Fruit fly (Drosophila melanogaster) whole organism, embryonic: ENCODE results near the gene CG31125.

Experiments used
- Adf1 ChIP-seq: fragments of 200-800 bp; sonication (Bioruptor generic); IDR thresholded peaks from 2 replicates; pipeline ENCODE4 v1.3.6; 2022; ENCODE audit warnings: missing biosample characterization, missing genetic modification characterization
- Antp ChIP-seq: fragments of 200-800 bp; sonication (Bioruptor generic); optimal IDR thresholded peaks from 3 replicates; lab custom pipeline; 2016; ENCODE audit warnings: missing biosample characterization, missing genetic modification characterization
- Asciz ChIP-seq: fragments of 200-800 bp; sonication (Bioruptor generic); optimal IDR thresholded peaks from 2 replicates; lab custom pipeline; 2017; ENCODE audit warnings: missing biosample characterization, mild to moderate bottlenecking, missing genetic modification characterization, missing genetic modification reagents
- CG10267 ChIP-seq: fragments of 200-800 bp; sonication (Bioruptor generic); optimal IDR thresholded peaks from 2 replicates; lab custom pipeline; 2018; ENCODE audit warnings: missing biosample characterization, mild to moderate bottlenecking, missing genetic modification characterization, moderate library complexity
- CG10431 ChIP-seq: fragments of 200-800 bp; sonication (Bioruptor generic); optimal IDR thresholded peaks from 3 replicates; lab custom pipeline; 2018; ENCODE audit warnings: missing biosample characterization, mild to moderate bottlenecking, missing genetic modification characterization
- CG12942 ChIP-seq: fragments of 200-800 bp; sonication (Bioruptor generic); optimal IDR thresholded peaks from 3 replicates; lab custom pipeline; 2016; ENCODE audit warnings: missing biosample characterization, missing genetic modification characterization
- CG13296 ChIP-seq: fragments of 200-800 bp; sonication (Bioruptor generic); optimal IDR thresholded peaks from 3 replicates; lab custom pipeline; 2018; ENCODE audit warnings: missing biosample characterization, mild to moderate bottlenecking, missing genetic modification characterization
- CG14014 ChIP-seq: fragments of 200-800 bp; sonication (Bioruptor generic); IDR thresholded peaks from 2 replicates; pipeline ENCODE4 v1.3.6; 2022; ENCODE audit warnings: missing biosample characterization, missing genetic modification characterization
- CG15696 ChIP-seq: fragments of 200-800 bp; sonication (Bioruptor generic); optimal IDR thresholded peaks from 2 replicates; lab custom pipeline; 2019; ENCODE audit warnings: missing biosample characterization, mild to moderate bottlenecking, missing genetic modification characterization, moderate library complexity
- CG17359 ChIP-seq: fragments of 200-800 bp; sonication (Bioruptor generic); optimal IDR thresholded peaks from 3 replicates; lab custom pipeline; 2018; ENCODE audit warnings: missing biosample characterization, mild to moderate bottlenecking, missing genetic modification characterization, moderate library complexity
- CG17829 ChIP-seq: fragments of 200-800 bp; optimal IDR thresholded peaks from 2 replicates; lab custom pipeline; 2019; ENCODE audit warnings: missing biosample characterization, mild to moderate bottlenecking, missing genetic modification characterization, moderate library complexity
- CG34224 ChIP-seq: fragments of 200-800 bp; sonication (Bioruptor generic); IDR thresholded peaks from 3 replicates; pipeline ENCODE4 v1.3.6; 2022; ENCODE audit warnings: missing biosample characterization, missing genetic modification characterization; ENCODE audit not compliant: partially characterized antibody
- CG3726 ChIP-seq: fragments of 200-800 bp; sonication (Bioruptor generic); IDR thresholded peaks from 3 replicates; pipeline ENCODE4, ENCODE4 v1.3.6; 2022; ENCODE audit warnings: missing biosample characterization, missing genetic modification characterization
- CG7745 ChIP-seq: fragments of 200-800 bp; sonication (Bioruptor generic); optimal IDR thresholded peaks from 2 replicates; lab custom pipeline; 2018; ENCODE audit warnings: missing biosample characterization, mild to moderate bottlenecking, missing genetic modification characterization, moderate library complexity
- CG7987 ChIP-seq: fragments of 200-800 bp; sonication (Bioruptor generic); optimal IDR thresholded peaks from 2 replicates; lab custom pipeline; 2018; ENCODE audit warnings: missing biosample characterization, mild to moderate bottlenecking, missing genetic modification characterization, moderate library complexity
- CG9932 ChIP-seq: fragments of 200-800 bp; sonication (Bioruptor generic); IDR thresholded peaks from 2 replicates; pipeline ENCODE4 v1.3.6; 2022; ENCODE audit warnings: missing biosample characterization, missing genetic modification characterization
- CkIIα-i1 ChIP-seq: fragments of 200-800 bp; sonication (Bioruptor generic); IDR thresholded peaks from 2 replicates; pipeline ENCODE4 v1.3.6; 2022; ENCODE audit warnings: missing biosample characterization, missing genetic modification characterization
- D ChIP-seq, 2 experiments: fragments of 200-800 bp in 1 of 2; fragments of >200 bp in 1 of 2; sonication (Bioruptor generic) in 1 of 2; optimal IDR thresholded peaks; 2 replicates in 1 of 2; 3 replicates in 1 of 2; lab custom pipeline; 2017; ENCODE audit warnings: mild to moderate bottlenecking in 1 of 2, missing biosample characterization in 1 of 2, missing genetic modification characterization in 1 of 2, missing genetic modification reagents in 1 of 2
- D19B ChIP-seq: fragments of 200-800 bp; sonication (Bioruptor generic); optimal IDR thresholded peaks from 2 replicates; lab custom pipeline; 2017; ENCODE audit warnings: missing biosample characterization, mild to moderate bottlenecking, missing genetic modification characterization
- Dad ChIP-seq: fragments of 200-800 bp; sonication (Bioruptor generic); optimal IDR thresholded peaks from 3 replicates; lab custom pipeline; 2016; ENCODE audit warnings: missing biosample characterization, missing genetic modification characterization
- Deaf1 ChIP-seq: fragments of 200-800 bp; optimal IDR thresholded peaks from 3 replicates; lab custom pipeline; 2019; ENCODE audit warnings: missing biosample characterization, mild to moderate bottlenecking, missing genetic modification characterization, moderate library complexity
- Elba2 ChIP-seq: fragments of 200-800 bp; sonication (Bioruptor generic); optimal IDR thresholded peaks from 3 replicates; lab custom pipeline; 2016; ENCODE audit warnings: missing biosample characterization, missing genetic modification characterization
- HmgD ChIP-seq: fragments of 200-800 bp; sonication (Bioruptor generic); optimal IDR thresholded peaks from 3 replicates; lab custom pipeline; 2016; ENCODE audit warnings: missing biosample characterization, missing genetic modification characterization
- Hmx ChIP-seq: fragments of 200-800 bp; sonication (Bioruptor generic); optimal IDR thresholded peaks from 2 replicates; lab custom pipeline; 2016; ENCODE audit warnings: missing biosample characterization, missing genetic modification characterization
- Mes4 ChIP-seq: fragments of 200-800 bp; sonication (Bioruptor generic); optimal IDR thresholded peaks from 2 replicates; lab custom pipeline; 2016; ENCODE audit warnings: missing biosample characterization, missing genetic modification characterization
- NC2α ChIP-seq: fragments of 200-800 bp; sonication (Bioruptor generic); optimal IDR thresholded peaks from 2 replicates; lab custom pipeline; 2016; ENCODE audit warnings: missing biosample characterization, missing genetic modification characterization
- Opbp ChIP-seq: fragments of 200-800 bp; sonication (Bioruptor generic); IDR thresholded peaks from 3 replicates; pipeline ENCODE4 v1.3.6; 2022; ENCODE audit warnings: missing biosample characterization, missing genetic modification characterization; ENCODE audit not compliant: partially characterized antibody
- Rfx ChIP-seq: fragments of 200-800 bp; sonication (Bioruptor generic); IDR thresholded peaks from 2 replicates; pipeline ENCODE4 v1.3.6; 2022; ENCODE audit warnings: missing biosample characterization, missing genetic modification characterization
- Sox100B ChIP-seq: fragments of 200-800 bp; sonication (Bioruptor generic); optimal IDR thresholded peaks from 3 replicates; lab custom pipeline; 2018; ENCODE audit warnings: missing biosample characterization, mild to moderate bottlenecking, missing genetic modification characterization
- bcd ChIP-seq: fragments of 200-800 bp; sonication (Bioruptor generic); optimal IDR thresholded peaks from 2 replicates; lab custom pipeline; 2017; ENCODE audit warnings: missing biosample characterization, mild to moderate bottlenecking, missing genetic modification characterization
- btn ChIP-seq: fragments of 200-800 bp; sonication (Bioruptor generic); optimal IDR thresholded peaks from 2 replicates; lab custom pipeline; 2016; ENCODE audit warnings: missing biosample characterization, missing genetic modification characterization
- crc ChIP-seq: fragments of 200-800 bp; sonication (Bioruptor generic); optimal IDR thresholded peaks from 2 replicates; lab custom pipeline; 2016; ENCODE audit warnings: missing biosample characterization, missing genetic modification characterization
- ewg ChIP-seq: fragments of 200-800 bp; sonication (Bioruptor generic); optimal IDR thresholded peaks from 3 replicates; lab custom pipeline; 2017; ENCODE audit warnings: mild to moderate bottlenecking, missing biosample characterization, missing genetic modification reagents, missing genetic modification characterization
- exex ChIP-seq: fragments of 200-800 bp; sonication (Bioruptor generic); optimal IDR thresholded peaks from 4 replicates; lab custom pipeline; 2018; ENCODE audit warnings: missing biosample characterization, mild to moderate bottlenecking, missing genetic modification characterization, moderate library complexity
- gfzf ChIP-seq: fragments of 200-800 bp; sonication (Bioruptor generic); optimal IDR thresholded peaks from 2 replicates; lab custom pipeline; 2016; ENCODE audit warnings: missing biosample characterization, mild to moderate bottlenecking, missing genetic modification characterization, moderate library complexity
- gro ChIP-seq: fragments of 200-800 bp; sonication (Bioruptor generic); optimal IDR thresholded peaks from 2 replicates; lab custom pipeline; 2016; ENCODE audit warnings: missing biosample characterization, missing genetic modification characterization
- hkb ChIP-seq, 2 experiments: fragments of 200-800 bp in 1 of 2; fragments of >200 bp in 1 of 2; sonication (Bioruptor generic) in 1 of 2; IDR thresholded peaks in 1 of 2; optimal IDR thresholded peaks in 1 of 2; 2 replicates each; pipeline versions ENCODE4 v1.3.6 to Lab custom; 2017 to 2022; ENCODE audit warnings: missing biosample characterization in 1 of 2, missing genetic modification characterization in 1 of 2
- inv ChIP-seq: fragments of 200-800 bp; sonication (Bioruptor generic); IDR thresholded peaks from 2 replicates; pipeline ENCODE4 v1.3.6; 2022; ENCODE audit warnings: missing biosample characterization, missing genetic modification characterization; ENCODE audit not compliant: partially characterized antibody
- kay ChIP-seq: fragments of 200-800 bp; sonication (Bioruptor generic); optimal IDR thresholded peaks from 2 replicates; lab custom pipeline; 2016; ENCODE audit warnings: missing biosample characterization, missing genetic modification characterization
- mam ChIP-seq: fragments of 200-800 bp; sonication (Bioruptor generic); optimal IDR thresholded peaks from 3 replicates; lab custom pipeline; 2016; ENCODE audit warnings: missing biosample characterization, missing genetic modification characterization
- slou ChIP-seq: fragments of 200-800 bp; sonication (Bioruptor generic); optimal IDR thresholded peaks from 3 replicates; lab custom pipeline; 2016; ENCODE audit warnings: missing biosample characterization, missing genetic modification characterization
- stwl ChIP-seq: fragments of 200-800 bp; sonication (Bioruptor generic); optimal IDR thresholded peaks from 3 replicates; lab custom pipeline; 2018; ENCODE audit warnings: missing biosample characterization, mild to moderate bottlenecking, missing genetic modification characterization, moderate library complexity
- tin ChIP-seq: fragments of 200-800 bp; sonication (Bioruptor generic); optimal IDR thresholded peaks from 3 replicates; lab custom pipeline; 2016; ENCODE audit warnings: missing biosample characterization, missing genetic modification characterization
- tna ChIP-seq: fragments of 200-800 bp; sonication (Bioruptor generic); IDR thresholded peaks from 2 replicates; pipeline ENCODE4 v1.3.6; 2022; ENCODE audit warnings: missing biosample characterization, missing genetic modification characterization; ENCODE audit not compliant: partially characterized antibody
- vfl ChIP-seq: fragments of 200-800 bp; sonication (Bioruptor generic); optimal IDR thresholded peaks from 2 replicates; lab custom pipeline; 2016; ENCODE audit warnings: missing biosample characterization, missing genetic modification characterization
- zen ChIP-seq: fragments of 200-800 bp; sonication (Bioruptor generic); optimal IDR thresholded peaks from 3 replicates; lab custom pipeline; 2018; ENCODE audit warnings: missing biosample characterization, mild to moderate bottlenecking, missing genetic modification characterization, moderate library complexity
- zf30C ChIP-seq: fragments of 200-800 bp; sonication (Bioruptor generic); optimal IDR thresholded peaks from 3 replicates; lab custom pipeline; 2018; ENCODE audit warnings: missing biosample characterization, mild to moderate bottlenecking, missing genetic modification characterization

CG31125 gene

DNA sequence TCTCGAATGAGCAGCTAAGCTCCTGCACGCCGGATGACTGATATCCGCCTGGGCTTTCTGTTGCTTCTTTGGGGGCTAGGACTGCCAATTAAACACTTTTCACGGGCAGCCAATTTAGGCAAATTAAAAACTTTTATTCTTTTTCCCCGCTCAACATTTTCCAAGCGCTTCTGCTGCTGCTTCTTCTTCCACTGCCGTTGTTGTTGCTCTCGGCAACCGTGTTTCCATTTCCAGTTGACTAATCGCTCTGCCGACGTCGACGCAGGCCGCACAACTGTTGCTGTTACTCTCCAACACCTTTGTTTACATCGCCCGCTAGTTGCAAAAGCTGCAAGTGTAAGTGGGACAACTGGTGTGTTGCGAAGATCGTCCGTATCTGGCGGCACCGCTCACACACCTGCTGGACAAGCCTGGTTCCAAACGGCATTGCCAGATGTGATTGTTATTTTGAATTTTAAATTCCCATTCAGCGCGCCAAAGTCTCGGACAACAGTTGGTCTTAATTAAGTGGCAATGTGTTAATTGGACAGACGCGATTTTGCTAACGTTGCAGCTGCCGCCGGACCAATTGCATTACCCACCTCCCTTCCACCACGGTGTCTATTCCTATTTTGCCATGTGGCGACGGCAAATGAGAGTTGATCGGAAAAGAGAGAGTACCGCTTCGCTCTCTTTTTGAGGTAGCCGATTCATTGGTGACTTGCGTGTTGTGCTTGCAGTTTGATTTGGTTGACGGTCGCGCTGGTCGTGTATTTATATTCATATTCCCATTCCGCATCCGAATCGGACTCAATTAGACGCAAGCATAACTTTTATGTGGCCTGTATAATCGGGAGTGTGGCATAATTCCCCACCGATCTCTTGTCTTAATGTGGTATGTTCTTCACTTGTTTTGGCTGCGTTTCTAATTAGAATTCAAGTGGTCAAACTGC is 24.5 kb downstream of the CG31125 start, which contains the start of gene Wsck (continued):
- no peak for TF ChIP-seq ewg (GFP tag; lab: Kevin White, UChicago)
- no peak for TF ChIP-seq bcd (GFP tag; lab: Kevin White, UChicago)
- TF ChIP-seq slou (GFP tag; lab: Kevin White, UChicago) = no peak
- TF ChIP-seq CG3726 = no peak
- no peak for TF ChIP-seq gro
- TF ChIP-seq zen = peak; percentile 79
- no peak for TF ChIP-seq Mes4
- TF ChIP-seq hkb (optimal IDR thresholded peaks at IDR 0.05; lab: Kevin White, UChicago) = no peak
- TF ChIP-seq hkb (GFP tag; IDR thresholded peaks at IDR 0.05; lab: Robert Waterston, UW) = no peak
- TF ChIP-seq D19B = no peak
- no peak for TF ChIP-seq CG13296
- no peak for TF ChIP-seq CG12942 (GFP tag; lab: Kevin White, UChicago)
- no peak for TF ChIP-seq CG9932 (GFP tag; lab: Robert Waterston, UW)
- TF ChIP-seq zf30C = no peak
- TF ChIP-seq Elba2 (GFP tag; lab: Kevin White, UChicago) = peak; percentile 95
- TF ChIP-seq CG15696 (tag; lab: Kevin White, UChicago) = no peak
- TF ChIP-seq stwl = peak; percentile 51
- TF ChIP-seq NC2α = no peak
- TF ChIP-seq CG10431 (GFP tag; lab: Kevin White, UChicago) = no peak
- no peak for TF ChIP-seq vfl (GFP tag; lab: Kevin White, UChicago)
- peak; percentile 22 for TF ChIP-seq CG7987 (GFP tag; lab: Kevin White, UChicago)
- peak; percentile 34; the same call in 1 of the 2 replicates for TF ChIP-seq Rfx (GFP tag; lab: Robert Waterston, UW)
- peak; percentile 49 for TF ChIP-seq D (optimal IDR thresholded peaks at IDR 0.05; lab: Kevin White, UChicago)
- TF ChIP-seq D (GFP tag; optimal IDR thresholded peaks at IDR 0.05; lab: Kevin White, UChicago) = no peak
- TF ChIP-seq inv = no peak
- TF ChIP-seq CkIIα-i1 (GFP tag; lab: Robert Waterston, UW) = no peak
- TF ChIP-seq CG14014 (GFP tag; lab: Robert Waterston, UW) = 0 out of 2 replicates have a peak, but pooled peaks have one; percentile 16
- no peak for TF ChIP-seq crc (GFP tag; lab: Kevin White, UChicago)
- no peak for TF ChIP-seq Asciz (GFP tag; lab: Kevin White, UChicago)
- TF ChIP-seq btn (GFP tag; lab: Kevin White, UChicago) = no peak
- TF ChIP-seq tin = no peak
- TF ChIP-seq CG17829 (tag; lab: Kevin White, UChicago) = peak; percentile 21
- no peak for TF ChIP-seq Antp (GFP tag; lab: Kevin White, UChicago)
- TF ChIP-seq CG34224 (GFP tag; lab: Robert Waterston, UW) = peak; percentile 44; the same call in 1 of the 3 replicates
- no peak for TF ChIP-seq exex (tag; lab: Kevin White, UChicago)
- TF ChIP-seq Deaf1 (tag; lab: Kevin White, UChicago) = no peak
- TF ChIP-seq CG7745 (tag; lab: Kevin White, UChicago) = no peak
- TF ChIP-seq kay (GFP tag; lab: Kevin White, UChicago) = peak; percentile 89
- TF ChIP-seq tna = no peak
- no peak for TF ChIP-seq mam
- no peak for TF ChIP-seq CG10267 (tag; lab: Kevin White, UChicago)
- TF ChIP-seq Hmx (GFP tag; lab: Kevin White, UChicago) = no peak
- TF ChIP-seq HmgD (GFP tag; lab: Kevin White, UChicago) = no peak
- peak; percentile 9 for TF ChIP-seq gfzf (GFP tag; lab: Kevin White, UChicago)
- peak; percentile 99 for TF ChIP-seq Adf1
- peak; percentile 58; the same call in 1 of the 3 replicates for TF ChIP-seq Opbp
- TF ChIP-seq Dad (GFP tag; lab: Kevin White, UChicago) = no peak
- TF ChIP-seq CG17359 (tag; lab: Kevin White, UChicago) = no peak
- no peak for TF ChIP-seq Sox100B (GFP tag; lab: Kevin White, UChicago)
